Worm (Caenorhabditis elegans) whole organism, midembryonic: ENCODE results near the gene tbx-43.

Experiments
- flt-1 ChIP-seq: fragments of 200-800 bp; sonication (Bioruptor generic); IDR thresholded peaks from 2 replicates; pipeline ENCODE4 v1.3.6; 2022; ENCODE audit warnings: missing genetic modification characterization, missing compliant biosample characterization
- med-1 ChIP-seq: sonication (generic microtip); optimal IDR thresholded peaks from 2 replicates; lab custom pipeline; 2017; ENCODE audit warnings: missing genetic modification characterization, mild to moderate bottlenecking, missing compliant biosample characterization, antibody characterized with exemption, missing genetic modification reagents; ENCODE audit not compliant: insufficient read depth

DNA sequence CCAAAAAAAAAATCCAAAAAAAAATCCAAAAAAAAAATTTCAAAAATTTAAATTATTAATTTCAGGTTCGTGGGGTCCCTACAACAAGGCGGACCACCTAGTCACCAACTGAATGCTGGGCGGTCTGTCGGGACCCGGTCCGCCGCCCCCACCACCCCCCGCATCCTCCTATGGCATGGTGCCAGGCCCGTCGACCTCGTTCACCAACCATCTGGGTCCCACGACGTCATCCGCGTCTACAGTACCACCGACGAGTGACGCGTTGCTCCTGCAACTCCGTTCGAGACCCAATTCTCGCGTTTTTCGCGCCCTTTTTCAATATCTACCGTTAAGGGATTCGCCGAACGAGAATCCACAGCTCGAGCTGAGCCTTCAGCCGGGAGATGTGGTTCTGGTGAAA lies 19.1 kb upstream of the tbx-43 start:
- no peak for TF ChIP-seq med-1 (GFP tag; lab: Kevin White, UChicago)
- no peak for TF ChIP-seq flt-1 (GFP tag; lab: Robert Waterston, UW)
